Fruit fly (Drosophila melanogaster) ovary, adult (tissue): Measurements from ENCODE around the gene CG6028.

Experiments used
- CG17801 ChIP-seq: fragments of 200-800 bp; optimal IDR thresholded peaks from 2 replicates; lab custom pipeline; 2019; ENCODE audit warnings: missing biosample characterization, mild to moderate bottlenecking, missing genetic modification characterization, moderate library complexity; ENCODE audit not compliant: partially characterized antibody

Gene CG6028

DNA sequence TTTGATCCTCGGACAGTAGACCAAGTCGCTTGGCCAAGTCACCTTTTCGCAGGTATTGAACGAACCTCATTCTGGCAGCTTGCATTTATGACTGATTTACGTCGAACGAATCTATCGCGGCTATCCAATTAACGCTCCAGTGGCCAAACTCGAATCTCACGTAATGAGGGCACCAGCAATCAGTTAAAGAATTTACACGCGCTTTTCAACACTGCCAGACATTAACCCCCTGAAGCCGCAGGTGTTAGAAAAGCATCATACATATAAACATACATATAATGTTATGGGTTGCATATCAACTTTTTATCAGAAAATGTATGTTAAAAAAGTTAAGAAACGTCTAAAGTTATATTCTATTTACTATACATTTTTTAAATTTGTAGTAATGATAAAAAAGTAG is at the start of gene CG6028:
TSS of gene CG6028 (minus strand) at position 187 of the 400 bp plus-strand sequence.
- TF ChIP-seq CG17801 (GFP tag; lab: Kevin White, UChicago) = peak; percentile 22

DNA sequence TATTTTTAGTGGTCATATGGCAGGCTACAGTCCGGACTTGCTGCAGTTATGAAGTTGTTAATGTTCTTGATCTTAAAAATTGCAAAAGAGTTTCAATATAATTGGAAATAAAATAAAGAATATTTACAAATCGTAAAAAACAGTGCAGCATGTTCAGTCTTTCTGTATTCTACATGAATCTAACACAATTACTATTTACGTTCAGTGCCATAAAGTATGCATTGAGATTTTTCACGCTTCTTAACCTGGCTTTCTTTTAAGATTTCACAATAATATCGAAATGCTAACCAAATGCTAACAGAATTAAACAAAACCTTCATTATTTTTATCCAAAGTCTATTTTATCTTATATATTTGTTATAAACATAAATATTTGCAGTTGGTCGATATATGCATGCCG is 47.2 kb upstream of the CG6028 start:
- TF ChIP-seq CG17801 (GFP tag; lab: Kevin White, UChicago) = no peak

DNA sequence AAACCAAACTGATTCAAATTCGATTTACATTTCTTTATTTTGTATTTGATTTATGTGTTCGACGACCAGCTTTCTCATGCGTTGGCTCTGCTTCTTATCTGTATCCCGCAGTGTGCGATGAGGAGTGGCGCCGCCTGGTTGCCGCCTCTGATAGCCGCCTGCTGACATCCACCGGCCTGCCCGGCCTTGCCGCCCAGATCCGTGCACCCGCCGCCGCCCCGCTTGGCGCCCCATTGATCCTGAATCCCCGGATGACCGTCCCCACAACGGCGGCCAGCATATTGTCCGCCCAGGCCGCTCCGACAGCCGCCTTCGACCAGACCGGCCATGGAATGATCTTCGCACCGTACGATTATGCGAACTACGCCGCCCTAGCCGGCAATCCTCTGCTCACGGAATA is 46.3 kb upstream of the CG6028 start:
- no peak for TF ChIP-seq CG17801 (GFP tag; lab: Kevin White, UChicago)

DNA sequence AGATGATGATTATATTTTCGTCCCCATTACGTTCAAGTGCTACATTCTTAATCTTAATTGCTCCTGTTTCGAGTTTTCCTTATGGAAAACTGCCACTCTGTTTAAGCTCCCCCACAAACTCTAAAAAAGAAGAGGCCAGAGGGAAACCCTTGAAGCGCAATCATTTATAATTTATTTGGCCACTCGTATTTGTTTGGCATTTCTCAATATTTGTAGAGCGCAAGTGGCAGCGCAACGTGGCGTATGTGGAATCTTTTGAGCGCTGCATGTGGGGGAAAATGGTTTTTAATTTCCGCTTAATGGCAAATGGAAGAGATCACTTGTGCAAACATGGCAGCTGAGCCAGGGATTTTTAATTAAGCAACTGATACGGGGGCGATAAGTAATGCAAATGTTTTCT is 41.9 kb upstream of the CG6028 start:
- no peak for TF ChIP-seq CG17801 (GFP tag; lab: Kevin White, UChicago)

DNA sequence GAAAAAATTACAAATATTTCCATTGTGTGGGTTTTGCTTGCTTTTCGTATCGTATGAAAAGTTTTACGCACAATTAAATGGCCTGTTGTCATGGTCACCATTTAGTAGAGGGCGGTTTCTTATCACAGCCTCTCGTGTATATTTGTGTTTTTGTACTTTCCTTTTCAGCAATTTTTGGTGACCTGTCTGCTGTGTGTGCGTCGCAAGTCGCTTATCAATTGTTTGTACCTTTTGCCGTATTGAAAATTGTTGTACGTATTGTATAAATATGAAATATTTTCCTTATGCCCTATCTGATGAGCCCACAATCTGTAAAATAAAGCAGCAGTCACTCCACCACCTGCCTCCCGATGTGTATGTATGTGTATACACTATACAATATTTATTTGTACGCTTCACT is 41.1 kb upstream of the CG6028 start:
- no peak for TF ChIP-seq CG17801 (GFP tag; lab: Kevin White, UChicago)

DNA sequence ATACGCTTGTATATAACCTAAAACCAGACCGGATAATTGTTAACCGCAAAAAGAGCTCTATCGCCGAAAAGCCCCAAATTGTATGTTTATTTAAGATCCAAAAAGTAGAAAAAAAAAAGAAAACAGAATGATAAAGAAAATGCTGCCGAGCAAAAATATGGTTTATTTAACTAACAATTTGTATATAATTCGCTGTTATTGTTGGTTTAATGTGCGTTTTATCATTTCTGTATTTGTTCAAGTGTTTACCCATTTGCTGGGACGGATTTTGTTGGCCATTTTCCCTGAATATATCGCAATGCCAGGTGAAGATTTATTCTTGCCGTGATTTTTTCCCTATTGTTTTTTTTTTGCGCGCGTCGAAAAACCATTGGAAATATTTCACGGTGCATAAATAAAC is 31.8 kb upstream of the CG6028 start:
- TF ChIP-seq CG17801 (GFP tag; lab: Kevin White, UChicago) = no peak

DNA sequence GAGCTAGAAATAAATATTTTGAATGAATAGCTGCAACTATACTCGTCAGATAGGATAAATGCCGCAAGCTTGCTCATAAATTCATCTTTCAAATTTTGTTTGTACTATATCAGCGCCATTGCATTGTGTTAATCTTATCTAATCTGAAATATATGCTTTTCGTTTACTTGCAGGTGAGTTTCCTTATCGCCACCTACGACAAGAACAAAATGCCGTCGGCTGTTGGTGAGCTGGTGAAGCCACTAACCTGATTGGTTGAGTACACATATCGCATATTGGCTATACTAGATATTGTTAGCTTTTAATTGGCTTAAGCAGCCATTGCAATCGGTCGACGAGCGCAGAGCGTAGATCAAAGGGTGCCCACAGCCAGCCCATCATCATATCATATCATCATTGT is 28.4 kb upstream of the CG6028 start:
- no peak for TF ChIP-seq CG17801 (GFP tag; lab: Kevin White, UChicago)

DNA sequence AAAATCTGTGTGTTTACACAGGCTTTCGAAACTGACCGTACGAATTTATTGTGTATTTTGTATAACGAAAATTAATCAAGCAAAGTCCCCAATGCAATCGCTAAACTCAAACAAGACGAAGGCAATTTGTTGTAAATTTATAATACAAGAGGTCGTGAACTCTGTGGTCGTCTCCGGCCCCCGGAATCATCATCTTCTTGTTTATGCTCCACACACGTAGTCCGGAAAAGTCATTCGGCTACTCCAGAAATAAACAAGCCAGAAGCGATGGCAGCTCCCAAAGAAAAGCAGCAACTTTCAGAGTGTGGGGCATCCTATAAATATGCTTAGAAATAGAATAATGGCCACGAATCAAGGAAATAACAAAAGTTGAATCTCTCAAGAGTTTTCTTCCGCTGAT is 27.9 kb upstream of the CG6028 start:
- no peak for TF ChIP-seq CG17801 (GFP tag; lab: Kevin White, UChicago)

DNA sequence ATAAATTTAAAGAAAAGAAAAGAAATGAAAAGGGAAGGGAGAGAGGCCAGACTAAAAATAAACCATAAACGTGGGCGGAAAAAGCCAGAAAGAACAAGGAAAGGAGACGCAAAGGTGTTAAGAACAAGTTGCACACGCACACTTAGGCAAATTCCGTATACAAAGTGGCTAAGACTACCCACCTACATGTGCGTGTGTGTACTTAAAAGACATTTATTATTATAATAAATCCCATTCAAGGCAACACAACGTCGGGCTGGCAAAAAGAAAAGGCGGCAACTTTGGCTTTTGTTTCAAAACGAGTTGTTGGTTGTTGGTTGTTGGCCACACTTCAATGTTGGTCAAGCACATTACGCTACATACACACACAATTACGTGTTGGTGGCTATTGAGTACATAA is 26.9 kb upstream of the CG6028 start:
- TF ChIP-seq CG17801 (GFP tag; lab: Kevin White, UChicago) = no peak

DNA sequence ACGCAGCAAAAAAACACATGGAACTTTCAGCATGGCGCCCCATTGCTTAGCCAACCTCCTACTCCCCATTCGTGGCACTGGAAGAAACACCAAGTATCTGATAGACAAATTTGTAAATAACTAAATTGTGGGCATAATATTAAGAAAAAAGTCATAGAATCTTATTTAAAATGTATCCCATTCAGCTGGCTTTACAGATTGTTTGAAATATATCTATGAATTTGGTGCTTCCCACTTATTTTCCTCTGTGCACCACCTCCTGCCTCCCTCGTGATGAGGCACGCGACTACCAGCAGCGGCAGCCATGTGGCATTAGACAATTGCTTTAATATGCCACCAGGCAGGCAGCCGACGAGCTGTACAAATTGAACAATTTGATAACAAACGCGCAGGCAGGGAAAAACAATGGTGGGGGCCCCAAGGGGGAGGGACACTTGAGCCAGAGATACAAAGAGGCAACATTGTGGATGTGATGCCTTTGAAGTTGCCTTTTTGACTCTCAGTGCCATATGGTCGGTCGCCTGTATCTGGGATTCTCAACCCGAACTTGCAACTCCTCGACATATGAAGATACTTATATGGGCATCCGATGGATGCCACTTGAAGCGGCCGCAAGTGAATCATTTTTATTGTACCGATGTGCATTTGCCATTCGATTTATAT is 24.0 kb upstream of the CG6028 start:
- no peak for TF ChIP-seq CG17801 (GFP tag; lab: Kevin White, UChicago)

DNA sequence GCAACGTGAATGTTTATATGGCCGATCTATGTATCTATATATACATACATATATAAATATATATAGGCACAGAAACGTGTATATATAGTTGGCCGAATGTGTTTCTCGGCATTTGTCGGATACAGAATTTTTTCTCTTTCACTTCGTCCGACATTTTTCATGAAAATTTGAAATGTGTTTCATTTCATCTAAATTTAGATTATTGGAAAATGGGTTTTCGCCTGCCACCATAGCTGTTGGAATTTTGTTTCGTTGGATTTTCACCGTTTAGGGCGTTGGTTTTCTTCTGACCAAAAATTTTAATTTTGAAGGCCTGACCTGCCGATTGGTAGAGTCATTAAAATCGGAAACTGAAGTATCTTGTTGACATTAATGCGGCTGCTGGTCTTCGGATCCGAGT is 22.1 kb upstream of the CG6028 start:
- TF ChIP-seq CG17801 (GFP tag; lab: Kevin White, UChicago) = no peak

DNA sequence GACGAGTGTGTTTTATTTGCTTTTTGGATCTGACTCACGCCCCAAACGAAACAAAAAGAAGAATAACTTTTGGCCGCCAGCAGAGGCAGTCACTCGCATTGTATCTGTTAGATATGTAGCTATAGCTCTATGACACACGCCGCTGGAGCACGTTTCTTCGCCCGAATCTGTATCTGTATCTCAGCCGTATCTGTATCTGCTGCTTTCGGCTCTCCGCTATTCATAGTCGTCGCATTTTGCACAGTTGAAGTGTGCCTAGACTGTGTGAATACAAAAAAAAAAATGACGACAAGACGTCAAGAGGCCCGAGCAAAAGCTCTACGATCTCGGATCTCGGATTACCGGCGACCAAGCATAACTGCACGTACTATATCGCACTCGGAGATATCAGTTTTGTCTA is 21.4 kb upstream of the CG6028 start:
- no peak for TF ChIP-seq CG17801 (GFP tag; lab: Kevin White, UChicago)

DNA sequence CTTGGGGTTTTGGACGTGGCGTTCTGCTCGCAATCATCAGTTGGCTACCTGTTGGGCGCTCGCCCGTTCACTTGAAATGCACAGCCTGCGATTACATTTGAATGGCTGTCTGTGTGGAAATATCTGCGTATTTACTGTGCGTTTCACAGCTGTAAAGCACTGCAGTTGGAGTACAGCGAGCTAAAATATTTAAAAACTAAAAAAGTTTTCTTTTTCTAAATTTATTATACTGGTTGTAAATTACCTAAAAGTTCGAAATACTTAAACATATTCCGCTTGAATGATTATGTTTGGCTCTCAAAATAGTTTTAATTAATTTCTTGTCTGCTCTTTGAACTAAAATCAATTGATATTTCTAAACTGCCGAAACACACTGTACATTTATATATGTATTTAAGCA is 20.9 kb upstream of the CG6028 start:
- TF ChIP-seq CG17801 (GFP tag; lab: Kevin White, UChicago) = no peak

DNA sequence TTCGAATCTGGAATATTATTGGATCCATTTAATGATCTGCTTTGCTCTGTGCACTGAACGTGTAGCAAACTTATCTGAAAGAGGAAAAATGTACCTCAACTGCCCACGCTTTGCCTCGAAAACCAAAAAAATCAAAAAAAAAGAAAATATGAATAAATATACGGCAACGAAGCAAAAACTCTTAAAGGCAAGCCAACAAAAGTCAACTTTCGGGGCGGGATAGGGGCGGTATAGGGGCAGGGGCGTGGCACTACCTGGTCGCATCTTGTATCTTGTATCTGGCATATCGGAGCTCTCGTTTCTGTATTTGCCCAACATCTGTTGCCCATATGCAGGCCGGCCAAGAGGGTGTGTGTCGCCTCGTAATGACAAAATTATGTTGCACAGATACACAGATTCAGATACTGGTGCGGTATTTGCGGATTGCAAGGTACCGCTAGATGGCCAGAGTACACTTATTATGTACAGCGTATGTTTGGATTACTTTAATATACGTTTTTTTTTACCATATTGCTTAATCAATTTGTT is 19.2 kb upstream of the CG6028 start:
- TF ChIP-seq CG17801 (GFP tag; lab: Kevin White, UChicago) = no peak

DNA sequence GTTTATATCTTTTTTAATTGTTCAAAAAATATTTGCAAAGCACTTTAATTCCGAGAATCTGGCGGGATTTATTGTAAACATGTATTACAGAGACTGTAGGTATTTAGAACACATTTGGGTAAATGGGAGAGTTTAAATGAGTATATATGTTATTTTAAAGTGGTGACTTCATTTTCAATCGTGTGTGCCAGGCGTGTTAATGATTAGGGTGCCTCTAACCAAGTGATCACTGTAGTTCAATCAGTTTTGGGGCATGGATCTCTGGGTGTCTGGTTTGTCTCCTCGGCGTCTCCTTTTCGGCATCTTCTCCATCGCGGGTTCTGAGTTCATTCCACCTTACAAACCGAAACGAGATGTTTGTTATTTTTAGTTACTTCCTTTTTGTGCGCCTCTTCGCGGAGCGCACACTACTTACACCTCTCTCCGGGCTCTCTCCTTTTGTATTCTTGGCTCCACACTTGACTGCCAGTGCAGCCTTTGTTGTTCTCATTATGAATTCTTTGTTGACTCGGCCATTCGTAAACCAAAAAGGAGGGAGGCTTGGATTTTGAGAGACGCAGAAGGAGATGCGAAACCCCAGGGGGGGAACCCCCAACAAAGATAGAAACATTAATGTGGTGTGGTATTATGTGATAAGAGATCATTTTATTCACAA is 18.6 kb upstream of the CG6028 start:
- no peak for TF ChIP-seq CG17801 (GFP tag; lab: Kevin White, UChicago)

DNA sequence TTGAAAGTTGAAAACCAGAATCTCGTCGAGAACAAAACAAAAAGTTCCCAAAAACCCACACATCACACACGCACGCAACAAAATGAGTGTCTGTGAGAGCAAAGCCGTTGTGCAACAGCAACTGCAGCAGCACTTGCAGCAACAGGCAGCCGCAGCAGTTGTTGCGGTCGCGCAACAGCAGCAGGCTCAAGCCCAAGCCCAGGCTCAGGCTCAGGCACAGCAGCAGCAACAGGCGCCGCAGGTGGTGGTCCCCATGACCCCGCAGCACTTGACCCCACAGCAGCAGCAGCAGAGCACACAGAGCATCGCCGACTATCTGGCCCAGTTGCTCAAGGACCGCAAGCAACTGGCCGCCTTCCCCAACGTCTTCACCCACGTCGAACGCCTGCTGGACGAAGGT is 17.7 kb upstream of the CG6028 start:
- no peak for TF ChIP-seq CG17801 (GFP tag; lab: Kevin White, UChicago)
